Worm (Caenorhabditis elegans) whole organism, L4/young adult: Measurements from ENCODE around the gene Y37D8A.16.

Experiments used
- dao-5 ChIP-seq: sonication (generic microtip); optimal IDR thresholded peaks from 2 replicates; lab custom pipeline; 2016; ENCODE audit warnings: missing genotype, missing genetic modification characterization, moderate library complexity, missing compliant biosample characterization
- him-1 ChIP-seq: sonication (generic microtip); optimal IDR thresholded peaks from 2 replicates; lab custom pipeline; 2016; ENCODE audit warnings: missing genotype, missing genetic modification reagents, missing genetic modification characterization, missing compliant biosample characterization

DNA sequence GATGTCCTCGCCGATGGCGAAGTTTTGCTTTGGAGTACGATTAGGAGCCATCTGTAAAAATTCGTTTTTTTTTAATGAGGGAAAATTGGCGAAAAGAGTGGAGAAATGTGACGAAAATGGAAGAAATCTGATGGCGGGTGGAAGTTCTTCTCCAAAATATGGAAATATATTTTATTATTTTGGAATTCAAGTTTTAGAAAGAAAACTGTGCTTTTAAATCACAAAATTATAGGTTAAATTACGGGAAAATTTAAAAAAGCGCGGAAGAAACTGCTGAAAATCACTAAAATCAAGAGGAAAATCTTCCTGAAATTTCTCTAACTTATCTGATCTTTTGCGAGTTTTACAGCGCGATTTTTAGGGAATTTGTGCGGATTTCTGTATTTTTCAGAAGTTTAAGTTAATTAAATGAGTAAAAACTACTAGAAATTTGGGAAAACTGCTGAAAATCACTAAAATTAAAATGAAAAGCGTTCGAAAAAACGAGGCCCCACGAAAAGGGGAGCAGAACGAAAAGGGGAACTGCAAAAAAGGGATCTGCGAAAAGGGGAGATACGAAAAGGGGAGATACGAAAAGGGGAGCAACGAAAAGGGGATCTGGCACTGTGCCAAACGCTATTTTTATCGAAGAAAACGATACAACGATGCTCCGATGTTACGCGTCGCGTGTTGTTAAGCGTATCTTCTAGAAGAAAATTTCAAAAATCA, 40.8 kb downstream of the Y37D8A.16 start, which contains the start of the genes cec-7 and enu-3.5:
- TF ChIP-seq dao-5 (tag; lab: Kevin White, UChicago) (no peak), him-1 (tag; lab: Kevin White, UChicago) (no peak)
